Worm (Caenorhabditis elegans) whole organism, young adult: Measurements from ENCODE around the gene rnp-2.

Source experiments
- F57A8.1 ChIP-seq: fragments of 200-800 bp; sonication (Bioruptor generic); optimal IDR thresholded peaks from 2 replicates; lab custom pipeline; 2018; ENCODE audit warnings: mild to moderate bottlenecking, missing genetic modification characterization, moderate library complexity, missing compliant biosample characterization
- T07F8.4 ChIP-seq: sonication (generic microtip); optimal IDR thresholded peaks from 2 replicates; lab custom pipeline; 2016; ENCODE audit warnings: mild to moderate bottlenecking, missing genetic modification characterization, moderate library complexity, missing compliant biosample characterization
- bed-1 ChIP-seq: fragments of 200-800 bp; sonication (Bioruptor generic); IDR thresholded peaks from 2 replicates; pipeline ENCODE4 v1.3.6; 2022; ENCODE audit warnings: missing genetic modification reagents, missing genetic modification characterization, missing compliant biosample characterization
- egrh-3 ChIP-seq: fragments of 200-800 bp; sonication (Bioruptor generic); IDR thresholded peaks from 2 replicates; pipeline ENCODE4 v1.3.6; 2022; ENCODE audit warnings: missing genetic modification reagents, missing genetic modification characterization, missing compliant biosample characterization
- hlh-12 ChIP-seq: sonication (generic microtip); optimal IDR thresholded peaks from 2 replicates; lab custom pipeline; 2016; ENCODE audit warnings: missing genetic modification characterization, missing compliant biosample characterization
- let-607 ChIP-seq, 2 experiments: fragments of 200-800 bp in 1 of 2; sonication (Bioruptor generic) in 1 of 2; sonication (generic microtip) in 1 of 2; optimal IDR thresholded peaks; 2 replicates each; lab custom pipeline; 2016 to 2018; ENCODE audit warnings: mild to moderate bottlenecking in 2 of 2, missing compliant biosample characterization in 2 of 2, missing genetic modification characterization in 2 of 2, moderate library complexity in 2 of 2, missing genotype in 1 of 2
- somi-1 ChIP-seq: fragments of 200-800 bp; sonication (Bioruptor generic); optimal IDR thresholded peaks from 2 replicates; lab custom pipeline; 2018; ENCODE audit warnings: mild to moderate bottlenecking, missing genetic modification characterization, missing compliant biosample characterization
- sptf-2 ChIP-seq: fragments of 200-800 bp; sonication (Bioruptor generic); optimal IDR thresholded peaks from 2 replicates; lab custom pipeline; 2018; ENCODE audit warnings: mild to moderate bottlenecking, missing genetic modification characterization, missing compliant biosample characterization
- unc-130 ChIP-seq: sonication (generic microtip); optimal IDR thresholded peaks from 2 replicates; lab custom pipeline; 2016; ENCODE audit warnings: missing genetic modification reagents, missing genetic modification characterization, missing compliant biosample characterization

DNA sequence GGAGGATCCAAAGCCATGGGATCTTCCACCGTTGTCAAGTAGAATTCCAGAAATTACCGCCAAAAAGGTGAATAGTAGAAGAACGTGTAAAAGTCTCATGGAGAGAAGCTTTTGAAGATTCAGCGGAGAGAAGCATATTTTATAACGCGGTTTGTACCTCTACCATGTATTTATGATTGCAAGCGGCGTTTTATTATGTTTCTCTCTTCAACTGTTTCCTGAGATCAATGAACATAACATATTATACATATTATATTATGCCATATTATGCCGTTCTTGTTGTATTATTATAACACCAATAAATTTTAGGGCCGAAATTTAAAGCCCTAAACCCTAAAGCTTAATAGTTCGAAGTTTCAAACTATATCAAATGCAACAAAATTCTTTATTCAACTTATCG is 31.6 kb upstream of the rnp-2 start, which contains the start of gene F49F1.18:
- no peak for TF ChIP-seq sptf-2 (GFP tag; lab: Kevin White, UChicago)
- TF ChIP-seq hlh-12 (tag; lab: Kevin White, UChicago) = no peak
- no peak for TF ChIP-seq somi-1 (GFP tag; lab: Kevin White, UChicago)
- TF ChIP-seq T07F8.4 (tag; lab: Kevin White, UChicago) = no peak
- no peak for TF ChIP-seq bed-1 (GFP tag; lab: Robert Waterston, UW)
- no peak for TF ChIP-seq let-607 (tag; optimal IDR thresholded peaks at IDR 0.05; lab: Kevin White, UChicago)
- TF ChIP-seq egrh-3 (GFP tag; lab: Robert Waterston, UW) = no peak
- TF ChIP-seq unc-130 (GFP tag; lab: Kevin White, UChicago) = no peak
- no peak for TF ChIP-seq F57A8.1 (GFP tag; lab: Kevin White, UChicago)
